Fruit fly (Drosophila melanogaster) whole organism, embryonic: Measurements from ENCODE around the gene Spase25.

Experiments used
- Atf-2 ChIP-seq: fragments of 200-800 bp; sonication (Bioruptor generic); optimal IDR thresholded peaks from 2 replicates; lab custom pipeline; 2016; ENCODE audit warnings: missing biosample characterization, missing genetic modification characterization
- B-H1 ChIP-seq: fragments of 200-800 bp; sonication (Bioruptor generic); IDR thresholded peaks from 3 replicates; pipeline ENCODE4 v1.3.6; 2022; ENCODE audit warnings: missing biosample characterization, missing genetic modification characterization
- B-H2 ChIP-seq: fragments of 200-800 bp; sonication (Bioruptor generic); optimal IDR thresholded peaks from 2 replicates; lab custom pipeline; 2018; ENCODE audit warnings: missing biosample characterization, mild to moderate bottlenecking, missing genetic modification characterization
- CG11093 ChIP-seq: fragments of 200-800 bp; sonication (Bioruptor generic); IDR thresholded peaks from 3 replicates; pipeline ENCODE4 v1.3.6; 2022; ENCODE audit warnings: missing biosample characterization, missing genetic modification characterization
- CG13775 ChIP-seq: fragments of 200-800 bp; sonication (Bioruptor generic); optimal IDR thresholded peaks from 3 replicates; lab custom pipeline; 2017; ENCODE audit warnings: missing biosample characterization, mild to moderate bottlenecking, missing genetic modification characterization
- CG15696 ChIP-seq: fragments of 200-800 bp; sonication (Bioruptor generic); optimal IDR thresholded peaks from 2 replicates; lab custom pipeline; 2019; ENCODE audit warnings: missing biosample characterization, mild to moderate bottlenecking, missing genetic modification characterization, moderate library complexity
- CG1603 ChIP-seq: fragments of 200-800 bp; sonication (Bioruptor generic); optimal IDR thresholded peaks from 2 replicates; lab custom pipeline; 2019; ENCODE audit warnings: missing biosample characterization, mild to moderate bottlenecking, missing genetic modification characterization, moderate library complexity
- CG16815 ChIP-seq: fragments of 200-800 bp; sonication (Bioruptor generic); optimal IDR thresholded peaks from 3 replicates; lab custom pipeline; 2017; ENCODE audit warnings: missing biosample characterization, mild to moderate bottlenecking, missing genetic modification characterization
- CG17328 ChIP-seq: fragments of 200-800 bp; sonication (Bioruptor generic); IDR thresholded peaks from 2 replicates; pipeline ENCODE4 v1.3.6; 2022; ENCODE audit warnings: missing biosample characterization, missing genetic modification characterization
- CG18262 ChIP-seq: fragments of 200-800 bp; optimal IDR thresholded peaks from 3 replicates; lab custom pipeline; 2019; ENCODE audit warnings: missing biosample characterization, mild to moderate bottlenecking, missing genetic modification characterization, moderate library complexity
- CG18619 ChIP-seq: fragments of 200-800 bp; sonication (Bioruptor generic); optimal IDR thresholded peaks from 3 replicates; lab custom pipeline; 2017; ENCODE audit warnings: missing biosample characterization, mild to moderate bottlenecking, missing genetic modification characterization
- CG2712 ChIP-seq: fragments of 200-800 bp; optimal IDR thresholded peaks from 3 replicates; lab custom pipeline; 2019; ENCODE audit warnings: missing biosample characterization, mild to moderate bottlenecking, missing genetic modification characterization, moderate library complexity
- CG2875 ChIP-seq: fragments of 200-800 bp; sonication (Bioruptor generic); optimal IDR thresholded peaks from 2 replicates; lab custom pipeline; 2017; ENCODE audit warnings: missing biosample characterization, mild to moderate bottlenecking, missing genetic modification characterization, missing genetic modification reagents
- CG34224 ChIP-seq: fragments of 200-800 bp; sonication (Bioruptor generic); IDR thresholded peaks from 3 replicates; pipeline ENCODE4 v1.3.6; 2022; ENCODE audit warnings: missing biosample characterization, missing genetic modification characterization; ENCODE audit not compliant: partially characterized antibody
- CG34422 ChIP-seq: fragments of 200-800 bp; sonication (Bioruptor generic); IDR thresholded peaks from 3 replicates; pipeline ENCODE4 v1.3.6; 2022; ENCODE audit warnings: missing biosample characterization, missing genetic modification characterization
- CG8089 ChIP-seq: fragments of 200-800 bp; sonication (Bioruptor generic); optimal IDR thresholded peaks from 3 replicates; lab custom pipeline; 2016; ENCODE audit warnings: missing biosample characterization, missing genetic modification characterization
- CG8290 ChIP-seq, 3 experiments: fragments of 200-800 bp; sonication (Bioruptor generic); optimal IDR thresholded peaks; 2 replicates each; lab custom pipeline; 2016 to 2019; ENCODE audit warnings: missing biosample characterization in 3 of 3, missing genetic modification characterization in 3 of 3, mild to moderate bottlenecking in 2 of 3, moderate library complexity in 1 of 3
- CG9727 ChIP-seq: fragments of 200-800 bp; sonication (Bioruptor generic); optimal IDR thresholded peaks from 3 replicates; lab custom pipeline; 2017; ENCODE audit warnings: missing biosample characterization, mild to moderate bottlenecking, missing genetic modification characterization
- CkIIα-i1 ChIP-seq: fragments of 200-800 bp; sonication (Bioruptor generic); IDR thresholded peaks from 2 replicates; pipeline ENCODE4 v1.3.6; 2022; ENCODE audit warnings: missing biosample characterization, missing genetic modification characterization
- CrebB ChIP-seq: fragments of 200-800 bp; sonication (Bioruptor generic); optimal IDR thresholded peaks from 3 replicates; lab custom pipeline; 2018; ENCODE audit warnings: missing biosample characterization, mild to moderate bottlenecking, missing genetic modification characterization
- Dll ChIP-seq: fragments of 200-800 bp; sonication (Bioruptor generic); IDR thresholded peaks from 4 replicates; pipeline ENCODE4 v1.3.6; 2022; ENCODE audit warnings: missing biosample characterization, missing genetic modification characterization; ENCODE audit not compliant: partially characterized antibody
- Doc2 ChIP-seq: fragments of 200-800 bp; sonication (Bioruptor generic); IDR thresholded peaks from 2 replicates; pipeline ENCODE4 v1.3.6; 2022; ENCODE audit warnings: missing biosample characterization, missing genetic modification characterization
- Elba2 ChIP-seq: fragments of 200-800 bp; sonication (Bioruptor generic); optimal IDR thresholded peaks from 3 replicates; lab custom pipeline; 2016; ENCODE audit warnings: missing biosample characterization, missing genetic modification characterization
- H15 ChIP-seq: fragments of 200-800 bp; sonication (Bioruptor generic); IDR thresholded peaks from 3 replicates; pipeline ENCODE4 v1.3.6; 2022; ENCODE audit warnings: missing biosample characterization, missing genetic modification characterization
- HmgZ ChIP-seq: fragments of 200-800 bp; sonication (Bioruptor generic); optimal IDR thresholded peaks from 2 replicates; lab custom pipeline; 2018; ENCODE audit warnings: missing biosample characterization, mild to moderate bottlenecking, missing genetic modification characterization
- Hmx ChIP-seq: fragments of 200-800 bp; sonication (Bioruptor generic); optimal IDR thresholded peaks from 2 replicates; lab custom pipeline; 2016; ENCODE audit warnings: missing biosample characterization, missing genetic modification characterization
- Mrtf ChIP-seq: fragments of 200-800 bp; sonication (Bioruptor generic); IDR thresholded peaks from 3 replicates; pipeline ENCODE4 v1.3.6; 2022; ENCODE audit warnings: missing biosample characterization, missing genetic modification characterization
- Oaz ChIP-seq: fragments of 200-800 bp; sonication (Bioruptor generic); IDR thresholded peaks from 2 replicates; pipeline ENCODE4 v1.3.6; 2022; ENCODE audit warnings: missing biosample characterization, missing genetic modification characterization
- Spps ChIP-seq: fragments of 200-800 bp; sonication (Bioruptor generic); optimal IDR thresholded peaks from 2 replicates; lab custom pipeline; 2018; ENCODE audit warnings: missing biosample characterization, mild to moderate bottlenecking, missing genetic modification characterization
- ac ChIP-seq: fragments of 200-800 bp; sonication (Bioruptor generic); optimal IDR thresholded peaks from 3 replicates; lab custom pipeline; 2017; ENCODE audit warnings: missing biosample characterization, mild to moderate bottlenecking, missing genetic modification characterization
- corto ChIP-seq: fragments of 200-800 bp; sonication (Bioruptor generic); optimal IDR thresholded peaks from 2 replicates; lab custom pipeline; 2016; ENCODE audit warnings: missing biosample characterization, mild to moderate bottlenecking, missing genetic modification characterization, moderate library complexity
- disco-r ChIP-seq: fragments of 200-800 bp; sonication (Bioruptor generic); optimal IDR thresholded peaks from 2 replicates; lab custom pipeline; 2016; ENCODE audit warnings: missing biosample characterization, missing genetic modification characterization
- fd102C ChIP-seq: fragments of 200-800 bp; sonication (Bioruptor generic); optimal IDR thresholded peaks from 2 replicates; lab custom pipeline; 2018; ENCODE audit warnings: missing biosample characterization, mild to moderate bottlenecking, missing genetic modification characterization, moderate library complexity
- fd3F ChIP-seq: fragments of 200-800 bp; sonication (Bioruptor generic); optimal IDR thresholded peaks from 2 replicates; lab custom pipeline; 2018; ENCODE audit warnings: missing biosample characterization, mild to moderate bottlenecking, missing genetic modification characterization, moderate library complexity
- fd96Cb ChIP-seq: fragments of 200-800 bp; sonication (Bioruptor generic); optimal IDR thresholded peaks from 2 replicates; lab custom pipeline; 2018; ENCODE audit warnings: missing biosample characterization, mild to moderate bottlenecking, missing genetic modification characterization, moderate library complexity
- h ChIP-seq: fragments of >200 bp; optimal IDR thresholded peaks from 2 replicates; lab custom pipeline; 2017
- nmo ChIP-seq: fragments of 200-800 bp; sonication (Bioruptor generic); optimal IDR thresholded peaks from 2 replicates; lab custom pipeline; 2018; ENCODE audit warnings: missing biosample characterization, mild to moderate bottlenecking, missing genetic modification characterization, moderate library complexity
- ranshi ChIP-seq: fragments of 200-800 bp; sonication (Bioruptor generic); IDR thresholded peaks from 2 replicates; pipeline ENCODE4 v1.3.6; 2022; ENCODE audit warnings: missing biosample characterization, missing genetic modification characterization
- sens-2 ChIP-seq: fragments of 200-800 bp; sonication (Bioruptor generic); IDR thresholded peaks from 2 replicates; pipeline ENCODE4 v1.3.6; 2022; ENCODE audit warnings: missing biosample characterization, missing genetic modification characterization
- seq ChIP-seq: fragments of 200-800 bp; sonication (Bioruptor generic); IDR thresholded peaks from 2 replicates; pipeline ENCODE4 v1.3.6; 2022; ENCODE audit warnings: missing biosample characterization, missing genetic modification characterization
- tna ChIP-seq: fragments of 200-800 bp; sonication (Bioruptor generic); IDR thresholded peaks from 2 replicates; pipeline ENCODE4 v1.3.6; 2022; ENCODE audit warnings: missing biosample characterization, missing genetic modification characterization; ENCODE audit not compliant: partially characterized antibody

Gene Spase25

dm6 chrX:11452846-11453391, 32.1 kb upstream of the Spase25 start (continued):
- peak; percentile 100 for TF ChIP-seq Elba2
- TF ChIP-seq CG34224 (GFP tag; lab: Robert Waterston, UW): no peak
- peak; percentile 66; the same call in 1 of the 3 replicates for TF ChIP-seq Mrtf (GFP tag; lab: Robert Waterston, UW)
- peak; percentile 85 for TF ChIP-seq seq (GFP tag; lab: Robert Waterston, UW)
- peak; percentile 35 for TF ChIP-seq CrebB (tag; lab: Kevin White, UChicago)
- peak; percentile 88 for TF ChIP-seq CG1603 (tag; lab: Kevin White, UChicago)
- TF ChIP-seq CG34422 (GFP tag; lab: Robert Waterston, UW): peak; percentile 88
- no peak for TF ChIP-seq tna (GFP tag; lab: Robert Waterston, UW)
- peak; percentile 62 for TF ChIP-seq disco-r
- 0 out of 4 replicates have a peak, but pooled peaks have one; percentile 41 for TF ChIP-seq Dll (GFP tag; lab: Robert Waterston, UW)
- peak; percentile 83 for TF ChIP-seq ranshi (GFP tag; lab: Robert Waterston, UW)
- TF ChIP-seq nmo (GFP tag; lab: Kevin White, UChicago): peak; percentile 82
- peak; percentile 37 for TF ChIP-seq CG16815
- TF ChIP-seq Doc2: no peak; the same call in 1 of the 2 replicates
- TF ChIP-seq Spps (tag; lab: Kevin White, UChicago): no peak
- peak; percentile 45 for TF ChIP-seq HmgZ (tag; lab: Kevin White, UChicago)
- TF ChIP-seq CkIIα-i1: no peak
- no peak for TF ChIP-seq B-H2 (GFP tag; lab: Kevin White, UChicago)
- peak; percentile 49 for TF ChIP-seq corto
- peak; percentile 78 for TF ChIP-seq CG2712
- peak; percentile 47 for TF ChIP-seq fd3F (GFP tag; lab: Kevin White, UChicago)
- TF ChIP-seq CG2875 (GFP tag; lab: Kevin White, UChicago): peak; percentile 62
- TF ChIP-seq h (lab: Kevin White, UChicago): no peak
- TF ChIP-seq ac (GFP tag; lab: Kevin White, UChicago): peak; percentile 18
- TF ChIP-seq CG9727: peak; percentile 76
- peak; percentile 67 for TF ChIP-seq fd96Cb (tag; lab: Kevin White, UChicago)
- peak; percentile 58 for TF ChIP-seq CG18619 (GFP tag; lab: Kevin White, UChicago)
- peak; percentile 35 for TF ChIP-seq Atf-2 (GFP tag; lab: Kevin White, UChicago)
- TF ChIP-seq H15 (GFP tag; lab: Robert Waterston, UW): peak; percentile 86
- peak; percentile 57; the same call in 1 of the 2 replicates for TF ChIP-seq Oaz
- peak; percentile 82 for TF ChIP-seq B-H1 (GFP tag; lab: Robert Waterston, UW)
- TF ChIP-seq CG8290 (GFP tag; optimal IDR thresholded peaks at IDR 0.05; lab: Kevin White, UChicago): peak; percentile 37
- TF ChIP-seq CG8290 (tag; optimal IDR thresholded peaks at IDR 0.05; lab: Kevin White, UChicago): peak in 1 of 2 experiments; percentile 90
- no peak for TF ChIP-seq CG15696 (tag; lab: Kevin White, UChicago)
- TF ChIP-seq Hmx (GFP tag; lab: Kevin White, UChicago): no peak
- TF ChIP-seq CG11093 (GFP tag; lab: Robert Waterston, UW): peak; percentile 81
- peak; percentile 46 for TF ChIP-seq CG13775 (GFP tag; lab: Kevin White, UChicago)
- TF ChIP-seq CG17328 (GFP tag; lab: Robert Waterston, UW): peak; percentile 84
- TF ChIP-seq fd102C: peak; percentile 20
- peak; percentile 50 for TF ChIP-seq CG8089 (GFP tag; lab: Kevin White, UChicago)
- TF ChIP-seq CG18262: peak; percentile 67
- peak; percentile 85 for TF ChIP-seq sens-2 (GFP tag; lab: Robert Waterston, UW)
